Worm (Caenorhabditis elegans): ENCODE measurements around the gene lgg-3.

The lgg-3 gene

ce11 chrIII:5720266-5721019 is 22.6 kb upstream of the lgg-3 start:
- TF ChIP-seq snpc-4 (GFP tag; optimal IDR thresholded peaks at IDR 0.05) (no peak), snpc-4 (tag; optimal IDR thresholded peaks at IDR 0.05) (no peak), lir-1 (GFP tag; conservative IDR thresholded peaks at IDR 0.05) (no peak), dpff-1 (tag; optimal IDR thresholded peaks at IDR 0.05) (no peak), sdz-38 (tag; optimal IDR thresholded peaks at IDR 0.05) (no peak), B0261.1 (tag; optimal IDR thresholded peaks at IDR 0.05) (no peak), K11D2.4 (GFP tag; IDR thresholded peaks at IDR 0.05) (no peak), mes-4 (tag; optimal IDR thresholded peaks at IDR 0.05) (no peak), ccch-3 (GFP tag; optimal IDR thresholded peaks at IDR 0.05) (no peak), aptf-3 (GFP tag; IDR thresholded peaks at IDR 0.05) (no peak), hmg-1.2 (GFP tag; IDR thresholded peaks at IDR 0.05) (no peak), ceh-79 (tag; optimal IDR thresholded peaks at IDR 0.05) (no peak), mcd-1 (GFP tag; IDR thresholded peaks at IDR 0.05) (no peak)

- TF ChIP-seq madf-6 (GFP tag; IDR thresholded peaks at IDR 0.05) (peak; percentile 87), hsf-1 (GFP tag; IDR thresholded peaks at IDR 0.05) (peak; percentile 48; the same call in 1 of the 2 replicates), unc-62 (GFP tag; optimal IDR thresholded peaks at IDR 0.05) (no peak), lag-1 (GFP tag; IDR thresholded peaks at IDR 0.05) (no peak), nfya-2 (GFP tag; IDR thresholded peaks at IDR 0.05) (no peak), ceh-91 (GFP tag; IDR thresholded peaks at IDR 0.05) (peak; percentile 39; the same call in 1 of the 2 replicates), D2030.7 (GFP tag; IDR thresholded peaks at IDR 0.05) (peak; percentile 49; the same call in 1 of the 2 replicates), tbp1 (GFP tag; optimal IDR thresholded peaks at IDR 0.05) (peak; percentile 29), F57A8.1 (GFP tag; optimal IDR thresholded peaks at IDR 0.05) (no peak), mcd-1 (GFP tag; IDR thresholded peaks at IDR 0.05) (peak; percentile 36; the same call in 1 of the 2 replicates), hrde-1 (tag; optimal IDR thresholded peaks at IDR 0.05; ENCODE audit: borderline replicate concordance) (no peak), ztf-28 (GFP tag; IDR thresholded peaks at IDR 0.05) (no peak), lin-54 (GFP tag; optimal IDR thresholded peaks at IDR 0.05) (peak; percentile 98), Y53F4B.3 (GFP tag; IDR thresholded peaks at IDR 0.05) (no peak), tlf-1 (GFP tag; optimal IDR thresholded peaks at IDR 0.05) (peak; percentile 64), xnd-1 (tag; optimal IDR thresholded peaks at IDR 0.05) (peak; percentile 76), madf-3 (GFP tag; IDR thresholded peaks at IDR 0.05) (0 out of 2 replicates have a peak, but pooled peaks have one; percentile 17), ztf-18 (tag; optimal IDR thresholded peaks at IDR 0.05) (peak; percentile 94), madf-8 (GFP tag; conservative IDR thresholded peaks at IDR 0.05) (peak; percentile 69), dpff-1 (tag; optimal IDR thresholded peaks at IDR 0.05) (no peak), tbx-9 (tag; optimal IDR thresholded peaks at IDR 0.05; ENCODE audit: borderline replicate concordance) (no peak), lin-35 (GFP tag; optimal IDR thresholded peaks at IDR 0.05) (peak; percentile 48 to 75 (median 60)), rcor-1 (GFP tag; IDR thresholded peaks at IDR 0.05) (peak; percentile 42; the same call in 1 of the 2 replicates), nfyb-1 (GFP tag; IDR thresholded peaks at IDR 0.05) (no peak), F23B12.7 (tag; optimal IDR thresholded peaks at IDR 0.05; ENCODE audit: insufficient read depth) (peak; percentile 22), Y53G8AR.9 (GFP tag; conservative IDR thresholded peaks at IDR 0.05) (no peak), ceh-40 (GFP tag; IDR thresholded peaks at IDR 0.05) (no peak), F49E8.2 (tag; optimal IDR thresholded peaks at IDR 0.05; ENCODE audit: insufficient read depth) (peak; percentile 40), him-1 (tag; optimal IDR thresholded peaks at IDR 0.05) (peak; percentile 8), aptf-2 (GFP tag; conservative IDR thresholded peaks at IDR 0.05) (no peak), pbrm-1 (GFP tag; IDR thresholded peaks at IDR 0.05) (peak; percentile 50; the same call in 1 of the 2 replicates), K11D2.4 (GFP tag; IDR thresholded peaks at IDR 0.05) (no peak), B0019.2 (GFP tag; conservative IDR thresholded peaks at IDR 0.05) (no peak), nhr-80 (tag; optimal IDR thresholded peaks at IDR 0.05) (no peak), cebp-2 (GFP tag; IDR thresholded peaks at IDR 0.05) (no peak), efl-1 (GFP tag; optimal IDR thresholded peaks at IDR 0.05) (peak; percentile 78), dpl-1 (GFP tag; optimal IDR thresholded peaks at IDR 0.05) (peak; percentile 78)
Observed at ce11 chrIII:5719832-5720194, 22.0 kb upstream of the lgg-3 start.

Measured in whole organism, young adult.